Worm (Caenorhabditis elegans): Measurements from ENCODE around the gene abl-1.

abl-1 gene

DNA sequence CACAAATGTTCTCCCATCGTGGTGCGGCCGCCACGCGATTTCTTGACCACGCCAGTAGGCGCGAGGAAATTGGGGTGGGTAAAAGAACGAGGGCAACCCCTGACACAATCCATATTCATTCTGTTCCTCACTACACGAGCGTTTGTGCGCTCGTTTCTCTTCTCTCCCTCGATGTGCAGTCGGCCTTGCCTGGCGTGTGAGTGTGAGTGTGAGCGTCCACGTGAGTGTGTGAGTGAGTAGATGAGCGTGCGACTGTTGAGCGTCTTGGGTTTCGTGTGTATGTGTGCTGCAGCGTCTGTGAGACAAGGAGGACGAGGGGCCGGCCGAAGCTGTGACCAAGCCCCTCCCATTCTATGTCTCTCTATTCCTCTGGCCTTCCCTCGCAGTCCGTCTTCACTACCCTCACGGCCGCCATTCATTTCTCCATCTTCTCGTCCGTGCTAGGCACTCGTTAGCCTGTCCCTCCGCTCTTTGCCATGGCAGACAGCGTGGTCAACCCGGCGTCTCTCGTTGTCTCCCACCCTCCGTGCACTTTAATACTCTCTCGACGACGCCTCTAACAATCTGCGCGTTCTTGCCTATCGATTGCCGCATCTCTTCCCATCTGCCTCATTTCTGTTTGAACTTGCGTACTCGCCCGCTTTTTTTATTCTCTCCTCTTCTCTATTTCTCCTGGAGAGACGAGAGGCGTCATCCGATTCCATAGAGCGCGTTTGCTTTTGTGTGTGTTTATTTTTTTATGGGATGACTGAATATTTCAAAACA is 55.4 kb downstream of the abl-1 start (continued):
- TF ChIP-seq sea-2 (GFP tag; IDR thresholded peaks at IDR 0.05) (no peak), dpff-1 (tag; optimal IDR thresholded peaks at IDR 0.05) (peak; percentile 22), Y56A3A.18 (GFP tag; IDR thresholded peaks at IDR 0.05) (peak; percentile 76; the same call in 1 of the 2 replicates), Y53F4B.3 (GFP tag; IDR thresholded peaks at IDR 0.05) (no peak), F39B2.1 (GFP tag; IDR thresholded peaks at IDR 0.05) (no peak), hmg-20 (GFP tag; IDR thresholded peaks at IDR 0.05) (peak; percentile 44; the same call in 1 of the 2 replicates), ceh-27 (GFP tag; optimal IDR thresholded peaks at IDR 0.05) (peak; percentile 89), K12H6.12 (tag; optimal IDR thresholded peaks at IDR 0.05) (peak; percentile 95), rcor-1 (GFP tag; IDR thresholded peaks at IDR 0.05) (peak; percentile 25), mel-28 (tag; optimal IDR thresholded peaks at IDR 0.05; ENCODE audit: borderline replicate concordance) (no peak), F23B12.7 (tag; optimal IDR thresholded peaks at IDR 0.05; ENCODE audit: insufficient read depth) (peak; percentile 7), unc-130 (GFP tag; optimal IDR thresholded peaks at IDR 0.05) (no peak), somi-1 (GFP tag; optimal IDR thresholded peaks at IDR 0.05) (peak; percentile 81), F52B5.7 (tag; optimal IDR thresholded peaks at IDR 0.05) (no peak), F55B11.4 (tag; optimal IDR thresholded peaks at IDR 0.05; ENCODE audit: borderline replicate concordance, insufficient read depth) (no peak), sdz-38 (tag; optimal IDR thresholded peaks at IDR 0.05) (no peak), egl-44 (GFP tag; IDR thresholded peaks at IDR 0.05) (peak; percentile 63; the same call in 1 of the 2 replicates), madf-6 (GFP tag; IDR thresholded peaks at IDR 0.05) (no peak), lsy-27 (tag; optimal IDR thresholded peaks at IDR 0.05; ENCODE audit: borderline replicate concordance, insufficient read depth) (no peak), attf-3 (GFP tag; conservative IDR thresholded peaks at IDR 0.05) (no peak), Y95B8A.8 (GFP tag; IDR thresholded peaks at IDR 0.05) (no peak), T07F8.4 (tag; optimal IDR thresholded peaks at IDR 0.05) (peak; percentile 29), F57C9.4 (tag; optimal IDR thresholded peaks at IDR 0.05) (no peak), xnd-1 (tag; optimal IDR thresholded peaks at IDR 0.05) (no peak), ama-1 (optimal IDR thresholded peaks at IDR 0.05) (peak; percentile 45), ama-1 (GFP tag; optimal IDR thresholded peaks at IDR 0.05) (no peak), him-1 (tag; optimal IDR thresholded peaks at IDR 0.05) (no peak), madf-3 (GFP tag; IDR thresholded peaks at IDR 0.05) (no peak), ccch-3 (GFP tag; optimal IDR thresholded peaks at IDR 0.05) (no peak), bed-1 (GFP tag; IDR thresholded peaks at IDR 0.05) (no peak), unc-62 (GFP tag; optimal IDR thresholded peaks at IDR 0.05) (peak; percentile 28), attf-6 (GFP tag; IDR thresholded peaks at IDR 0.05) (no peak), egl-18 (GFP tag; IDR thresholded peaks at IDR 0.05) (peak; percentile 33; the same call in 1 of the 2 replicates), nhr-80 (tag; optimal IDR thresholded peaks at IDR 0.05) (peak; percentile 98), egrh-3 (GFP tag; IDR thresholded peaks at IDR 0.05) (peak; percentile 86), repo-1 (tag; optimal IDR thresholded peaks at IDR 0.05) (peak; percentile 80), ceh-79 (tag; optimal IDR thresholded peaks at IDR 0.05) (peak; percentile 72), snpc-1.3 (tag; optimal IDR thresholded peaks at IDR 0.05; ENCODE audit: insufficient read depth) (no peak), hlh-12 (tag; optimal IDR thresholded peaks at IDR 0.05) (no peak), lin-54 (GFP tag; optimal IDR thresholded peaks at IDR 0.05) (no peak), D2030.7 (GFP tag; IDR thresholded peaks at IDR 0.05) (no peak), chd-7 (tag; optimal IDR thresholded peaks at IDR 0.05) (peak; percentile 91), madf-10 (tag; optimal IDR thresholded peaks at IDR 0.05) (peak; percentile 86), bed-2 (GFP tag; IDR thresholded peaks at IDR 0.05) (peak; percentile 39; the same call in 1 of the 2 replicates), lag-1 (GFP tag; IDR thresholded peaks at IDR 0.05) (0 out of 2 replicates have a peak, but pooled peaks have one; percentile 84), efl-1 (GFP tag; optimal IDR thresholded peaks at IDR 0.05) (no peak), Y53G8AR.9 (GFP tag; conservative IDR thresholded peaks at IDR 0.05) (peak; percentile 59; the same call in 1 of the 2 replicates), F37B4.10 (GFP tag; IDR thresholded peaks at IDR 0.05) (no peak)
